Worm (Caenorhabditis elegans) whole organism, late embryonic: ENCODE measurements around the gene T25G12.6.

Source experiments
- C38D4.7 ChIP-seq: fragments of 200-800 bp; sonication (Bioruptor generic); optimal IDR thresholded peaks from 2 replicates; lab custom pipeline; 2018; ENCODE audit warnings: mild to moderate bottlenecking, missing genetic modification characterization, moderate library complexity, missing compliant biosample characterization
- K02D7.2 ChIP-seq: sonication (generic microtip); optimal IDR thresholded peaks from 2 replicates; lab custom pipeline; 2017; ENCODE audit warnings: mild to moderate bottlenecking, missing genetic modification characterization, missing compliant biosample characterization
- K09A11.1 ChIP-seq: sonication (generic microtip); optimal IDR thresholded peaks from 2 replicates; lab custom pipeline; 2017; ENCODE audit warnings: antibody characterized with exemption, mild to moderate bottlenecking, missing genetic modification characterization, missing compliant biosample characterization; ENCODE audit not compliant: insufficient read depth
- T23F11.4 ChIP-seq: fragments of 200-800 bp; sonication (Bioruptor generic); optimal IDR thresholded peaks from 2 replicates; lab custom pipeline; 2018; ENCODE audit warnings: mild to moderate bottlenecking, missing genetic modification characterization, missing compliant biosample characterization
- ceh-19 ChIP-seq: fragments of 200-800 bp; sonication (Bioruptor generic); optimal IDR thresholded peaks from 2 replicates; lab custom pipeline; 2018; ENCODE audit warnings: mild to moderate bottlenecking, missing genetic modification characterization, missing compliant biosample characterization
- ceh-2 ChIP-seq: sonication (generic microtip); optimal IDR thresholded peaks from 2 replicates; lab custom pipeline; 2016; ENCODE audit warnings: missing genotype, missing genetic modification characterization, missing compliant biosample characterization
- ceh-24 ChIP-seq: sonication (generic microtip); optimal IDR thresholded peaks from 2 replicates; lab custom pipeline; 2016; ENCODE audit warnings: mild to moderate bottlenecking, missing genetic modification characterization, missing compliant biosample characterization
- ceh-45 ChIP-seq: fragments of 200-800 bp; sonication (Bioruptor generic); IDR thresholded peaks from 2 replicates; pipeline ENCODE4 v1.3.6; 2022; ENCODE audit warnings: missing genetic modification reagents, missing genetic modification characterization, missing compliant biosample characterization
- ceh-6 ChIP-seq: fragments of 200-800 bp; sonication (Bioruptor generic); optimal IDR thresholded peaks from 2 replicates; lab custom pipeline; 2018; ENCODE audit warnings: mild to moderate bottlenecking, missing genetic modification characterization, missing compliant biosample characterization
- che-1 ChIP-seq: sonication (generic microtip); optimal IDR thresholded peaks from 2 replicates; lab custom pipeline; 2016; ENCODE audit warnings: mild to moderate bottlenecking, missing genetic modification characterization, missing compliant biosample characterization
- dmd-4 ChIP-seq: sonication (generic microtip); optimal IDR thresholded peaks from 2 replicates; lab custom pipeline; 2016; ENCODE audit warnings: borderline replicate concordance, missing genetic modification characterization, missing compliant biosample characterization
- dve-1 ChIP-seq: sonication (generic microtip); optimal IDR thresholded peaks from 2 replicates; lab custom pipeline; 2017; ENCODE audit warnings: antibody characterized with exemption, mild to moderate bottlenecking, missing genetic modification characterization, missing compliant biosample characterization
- elt-4 ChIP-seq: sonication (generic microtip); optimal IDR thresholded peaks from 2 replicates; lab custom pipeline; 2016; ENCODE audit warnings: missing genetic modification characterization, missing compliant biosample characterization
- ets-4 ChIP-seq: sonication (generic microtip); optimal IDR thresholded peaks from 2 replicates; lab custom pipeline; 2016; ENCODE audit warnings: missing genetic modification characterization, missing compliant biosample characterization
- fax-1 ChIP-seq: sonication (generic microtip); optimal IDR thresholded peaks from 2 replicates; lab custom pipeline; 2016; ENCODE audit warnings: missing genotype, missing genetic modification characterization, missing compliant biosample characterization
- fkh-6 ChIP-seq: sonication (generic microtip); optimal IDR thresholded peaks from 2 replicates; lab custom pipeline; 2016; ENCODE audit warnings: missing genetic modification characterization, missing compliant biosample characterization
- hlh-8 ChIP-seq: sonication (generic microtip); optimal IDR thresholded peaks from 2 replicates; lab custom pipeline; 2016; ENCODE audit warnings: missing genotype, missing genetic modification characterization, missing compliant biosample characterization
- lim-6 ChIP-seq: sonication (generic microtip); optimal IDR thresholded peaks from 2 replicates; lab custom pipeline; 2016; ENCODE audit warnings: missing genetic modification characterization, missing compliant biosample characterization
- npax-4 ChIP-seq: sonication (generic microtip); optimal IDR thresholded peaks from 2 replicates; lab custom pipeline; 2016; ENCODE audit warnings: missing genetic modification characterization, missing compliant biosample characterization
- odd-2 ChIP-seq: sonication (generic microtip); optimal IDR thresholded peaks from 2 replicates; lab custom pipeline; 2017; ENCODE audit warnings: antibody characterized with exemption, mild to moderate bottlenecking, missing genetic modification characterization, missing compliant biosample characterization
- pat-9 ChIP-seq: fragments of 200-800 bp; sonication (Bioruptor generic); optimal IDR thresholded peaks from 2 replicates; lab custom pipeline; 2018; ENCODE audit warnings: mild to moderate bottlenecking, missing genetic modification characterization, moderate library complexity, missing compliant biosample characterization
- pha-2 ChIP-seq: sonication (generic microtip); optimal IDR thresholded peaks from 2 replicates; lab custom pipeline; 2017; ENCODE audit warnings: mild to moderate bottlenecking, missing genetic modification characterization, missing compliant biosample characterization
- pha-4 ChIP-seq: fragments of 150-350 bp; optimal IDR thresholded peaks from 2 replicates; lab custom pipeline; 2018; ENCODE audit warnings: missing biosample characterization, missing genetic modification reagents, missing genetic modification characterization
- rnt-1 ChIP-seq: sonication (generic microtip); optimal IDR thresholded peaks from 2 replicates; lab custom pipeline; 2016; ENCODE audit warnings: missing genetic modification characterization, missing compliant biosample characterization
- sox-2 ChIP-seq: fragments of 200-800 bp; sonication (Bioruptor generic); IDR thresholded peaks from 2 replicates; pipeline ENCODE4 v1.3.6; 2022; ENCODE audit warnings: missing genetic modification reagents, missing genetic modification characterization, missing compliant biosample characterization
- tbx-2 ChIP-seq: sonication (generic microtip); optimal IDR thresholded peaks from 2 replicates; lab custom pipeline; 2016; ENCODE audit warnings: missing genetic modification characterization, missing compliant biosample characterization
- tbx-7 ChIP-seq: sonication (generic microtip); optimal IDR thresholded peaks from 2 replicates; lab custom pipeline; 2016; ENCODE audit warnings: missing genotype, missing genetic modification characterization, missing compliant biosample characterization
- unc-3 ChIP-seq, 2 experiments: fragments of 200-800 bp in 1 of 2; sonication (Bioruptor generic) in 1 of 2; sonication (generic microtip) in 1 of 2; conservative IDR thresholded peaks in 1 of 2; optimal IDR thresholded peaks in 1 of 2; 2 replicates each; pipeline versions ENCODE4 v1.3.6 to Lab custom; 2016 to 2022; ENCODE audit warnings: missing compliant biosample characterization in 2 of 2, missing genetic modification characterization in 2 of 2, missing genetic modification reagents in 1 of 2
- unc-42 ChIP-seq: sonication (generic microtip); optimal IDR thresholded peaks from 2 replicates; lab custom pipeline; 2016; ENCODE audit warnings: missing genotype, missing genetic modification characterization, missing compliant biosample characterization

The T25G12.6 gene

DNA sequence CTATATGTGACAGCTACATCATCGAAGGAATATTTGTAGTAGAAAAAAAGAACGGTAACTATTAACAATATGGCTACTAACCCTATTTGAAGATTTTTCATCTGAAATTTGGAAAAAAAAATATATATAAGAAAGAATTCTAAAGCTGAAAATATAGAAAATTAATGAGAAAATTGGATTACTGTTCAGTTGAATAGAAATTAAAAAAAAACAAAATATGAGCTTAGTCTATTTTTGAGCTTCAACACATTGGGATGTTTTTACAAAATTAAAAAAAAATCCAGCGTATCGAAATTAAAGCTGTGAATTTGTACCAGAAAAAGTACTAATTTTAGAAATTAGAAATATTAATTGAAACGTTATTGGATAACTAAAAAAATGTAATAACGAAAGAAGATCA lies 20.7 kb downstream of the T25G12.6 start, which contains the start of gene T08G2.2:
Gene T08G2.2 (minus strand): TSS at position 101 of the 400 bp plus-strand sequence.
- TF ChIP-seq ceh-45 (no peak), ceh-2 (no peak), che-1 (tag; lab: Kevin White, UChicago) (no peak), dmd-4 (tag; lab: Kevin White, UChicago) (no peak)

DNA sequence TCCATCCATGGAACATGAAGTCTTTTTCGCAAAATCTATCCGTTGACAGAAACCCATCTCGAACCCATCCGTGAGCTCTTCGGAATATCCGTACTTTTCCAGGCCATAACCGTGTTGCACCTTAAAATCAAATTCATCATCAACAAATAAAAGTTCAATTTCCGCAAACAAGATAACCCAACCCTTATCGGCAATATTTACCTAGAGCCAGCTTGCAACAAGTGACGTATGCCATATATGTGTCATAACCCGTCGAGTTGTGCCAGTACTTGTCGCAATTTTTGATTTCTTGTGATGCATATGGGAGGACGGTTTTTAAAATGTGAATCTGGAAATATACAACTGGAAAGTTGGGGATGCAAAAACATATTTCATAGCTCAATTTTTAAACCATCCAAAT lies 24.2 kb downstream of the T25G12.6 start:
- no peak for TF ChIP-seq pat-9 (tag; lab: Kevin White, UChicago)
- TF ChIP-seq dve-1: no peak
- TF ChIP-seq, all 69 proteins: peak for 0

DNA sequence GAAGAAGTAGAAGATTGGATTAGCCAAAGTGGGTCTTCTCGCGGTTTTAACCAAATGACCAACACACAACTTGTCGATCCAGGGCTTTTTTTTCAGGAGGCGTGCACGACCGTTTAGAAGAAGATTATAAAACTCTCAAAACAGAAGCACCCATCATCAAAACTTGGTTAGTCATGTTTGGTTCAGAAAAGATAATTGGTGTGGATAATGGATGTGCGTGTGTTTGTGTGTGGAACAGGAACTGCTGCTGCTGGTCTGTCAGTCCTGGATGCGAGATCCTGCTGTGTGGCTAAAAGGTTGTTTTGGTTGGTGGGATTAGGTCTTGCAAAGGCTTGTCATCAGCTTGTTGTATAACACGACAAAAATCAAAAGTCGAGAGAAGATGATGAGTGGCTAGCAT lies 26.6 kb downstream of the T25G12.6 start:
- no peak for TF ChIP-seq unc-3 (GFP tag; conservative IDR thresholded peaks at IDR 0.05; lab: Robert Waterston, UW)
- no peak for TF ChIP-seq unc-3 (tag; optimal IDR thresholded peaks at IDR 0.05; lab: Kevin White, UChicago)
- TF ChIP-seq elt-4 (tag; lab: Kevin White, UChicago): no peak
- TF ChIP-seq tbx-2 (tag; lab: Kevin White, UChicago): no peak
- TF ChIP-seq ceh-19: no peak
- no peak for TF ChIP-seq fkh-6
- TF ChIP-seq C38D4.7 (GFP tag; lab: Kevin White, UChicago): no peak
- no peak for TF ChIP-seq unc-42 (tag; lab: Kevin White, UChicago)
- TF ChIP-seq ceh-6 (GFP tag; lab: Kevin White, UChicago): no peak

DNA sequence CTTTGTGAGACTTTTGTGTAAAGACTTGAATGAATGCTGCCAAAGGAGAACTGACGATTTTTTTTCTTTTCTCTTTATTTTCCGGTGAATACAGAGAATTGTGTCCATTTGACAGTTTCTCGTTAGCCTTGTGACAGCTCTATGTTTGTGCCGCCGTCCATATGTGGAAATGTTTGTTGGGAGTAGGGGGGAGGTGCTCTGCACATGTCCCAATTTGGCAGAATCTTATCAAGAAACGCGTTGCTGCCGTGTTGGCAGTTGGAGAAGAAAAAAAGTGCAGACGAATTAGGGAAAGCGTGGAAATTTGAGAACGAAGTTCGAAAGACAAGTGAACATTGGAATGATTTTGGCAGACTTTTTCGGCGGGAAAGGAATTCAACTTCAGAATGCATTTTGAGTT lies 32.2 kb downstream of the T25G12.6 start:
- TF ChIP-seq pha-4 (tag; lab: Kevin White, UChicago) (no peak), npax-4 (no peak), K02D7.2 (tag; lab: Kevin White, UChicago) (no peak), tbx-7 (tag; lab: Kevin White, UChicago) (no peak), tbx-2 (tag; lab: Kevin White, UChicago) (no peak), sox-2 (no peak), rnt-1 (tag; lab: Kevin White, UChicago) (no peak), ceh-19 (no peak), pha-2 (tag; lab: Kevin White, UChicago) (no peak)

DNA sequence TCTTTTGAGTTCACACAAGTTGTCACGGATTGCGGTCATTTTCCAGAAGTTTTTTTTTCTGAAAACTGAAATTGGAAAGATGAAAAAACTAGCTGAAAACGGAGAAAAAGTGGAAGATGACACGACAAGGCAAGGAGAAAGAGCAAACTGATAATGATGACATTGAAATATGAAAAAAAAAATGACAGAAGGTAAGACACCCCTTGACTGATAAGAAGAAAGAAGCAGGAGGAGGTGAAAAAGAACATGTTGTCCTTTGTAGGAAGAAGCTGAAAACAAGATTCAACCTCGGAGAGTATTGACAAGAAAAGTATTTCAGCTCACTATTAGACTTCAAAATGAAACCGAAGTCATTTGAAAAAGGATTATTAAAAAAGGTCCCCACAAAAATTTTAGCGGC lies 34.9 kb downstream of the T25G12.6 start, which contains the start of gene B0302.5:
Gene B0302.5 (minus strand): TSS at position 58 of the 400 bp plus-strand sequence.
- no peak for TF ChIP-seq T23F11.4 (GFP tag; lab: Kevin White, UChicago)

DNA sequence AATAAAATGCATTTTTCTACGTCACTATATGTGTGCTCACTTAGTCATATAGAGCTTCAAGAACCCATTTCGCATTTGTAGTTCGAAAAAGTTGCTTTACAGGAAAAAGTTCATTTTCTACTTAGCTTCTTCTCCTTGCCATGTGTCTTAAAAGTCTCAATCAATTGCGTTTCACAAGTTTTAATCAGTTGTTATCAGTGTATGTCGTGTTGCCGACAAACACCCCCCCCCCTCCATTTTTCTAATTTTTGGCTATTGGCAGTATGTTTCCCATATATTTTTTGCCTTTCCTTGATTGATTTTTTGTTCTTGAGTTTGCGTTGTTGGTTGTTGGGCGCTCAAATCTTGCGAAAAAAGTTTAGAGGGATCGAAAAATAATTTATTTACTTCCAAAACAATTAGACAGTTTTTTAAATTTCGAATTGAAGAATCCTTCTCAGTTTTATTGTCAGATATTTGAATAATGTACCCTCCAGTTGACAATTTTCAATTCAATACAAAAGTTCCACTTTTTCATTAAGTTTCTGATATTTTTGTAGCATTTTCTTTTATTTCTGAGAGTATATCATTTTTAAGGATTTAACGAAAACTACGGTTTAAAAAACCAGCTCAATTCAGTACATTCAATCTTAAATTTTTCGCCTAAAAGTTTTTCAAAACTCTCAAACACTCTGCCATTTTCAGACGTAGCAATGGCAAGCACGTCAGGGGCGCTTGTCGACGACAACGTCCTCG lies 44.1 kb downstream of the T25G12.6 start, which contains the start of gene sid-3:
Gene sid-3 (plus strand): TSS at position 685 of the 735 bp plus-strand sequence.
- no peak for TF ChIP-seq ceh-24 (tag; lab: Kevin White, UChicago)
- TF ChIP-seq hlh-8 (tag; lab: Kevin White, UChicago): no peak
- no peak for TF ChIP-seq K09A11.1 (tag; lab: Kevin White, UChicago)
- TF ChIP-seq unc-3 (GFP tag; conservative IDR thresholded peaks at IDR 0.05; lab: Robert Waterston, UW): no peak
- TF ChIP-seq unc-3 (tag; optimal IDR thresholded peaks at IDR 0.05; lab: Kevin White, UChicago): no peak
- no peak for TF ChIP-seq ceh-2
- no peak for TF ChIP-seq tbx-2 (tag; lab: Kevin White, UChicago)
- no peak for TF ChIP-seq odd-2 (tag; lab: Kevin White, UChicago)
- no peak for TF ChIP-seq fax-1 (tag; lab: Kevin White, UChicago)
- no peak for TF ChIP-seq ets-4
- no peak for TF ChIP-seq lim-6 (tag; lab: Kevin White, UChicago)
